Fruit fly (Drosophila melanogaster): ENCODE data around the gene CG43179.
A peak's percentile ranks its signal among the peaks of the same experiment; 100 is the strongest.

CG43179 gene

dm6 chr3R:14289958-14290835 is 34.3 kb downstream of the CG43179 start:
- peak; percentile 41 for TF ChIP-seq CG17801 (GFP tag; optimal IDR thresholded peaks at IDR 0.05; ENCODE audit: partially characterized antibody)

dm6 chr3R:14291431-14291830 is 35.5 kb downstream of the CG43179 start:
- TF ChIP-seq CG17801 (GFP tag; optimal IDR thresholded peaks at IDR 0.05; ENCODE audit: partially characterized antibody): peak; percentile 69

DNA sequence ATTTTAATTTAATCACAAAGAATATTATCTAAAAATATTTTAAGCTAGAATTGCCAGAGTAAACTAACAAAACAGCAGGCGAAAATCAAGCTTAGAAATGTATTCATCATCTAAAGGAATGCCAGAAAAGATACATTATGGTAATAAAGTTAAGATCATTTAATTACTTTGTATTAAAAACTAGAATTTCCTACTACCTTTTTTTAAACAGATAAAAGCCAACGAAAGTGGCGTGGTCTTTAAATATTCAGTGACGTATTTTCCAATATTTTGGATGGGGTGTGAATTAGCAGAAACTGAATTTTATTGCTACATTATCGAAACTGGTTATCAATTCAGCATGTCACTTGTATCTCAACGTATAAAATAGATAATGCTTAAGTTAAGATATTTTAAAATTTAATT is 36.4 kb downstream of the CG43179 start:
- TF ChIP-seq CG17801 (GFP tag; optimal IDR thresholded peaks at IDR 0.05; ENCODE audit: partially characterized antibody): no peak

- TF ChIP-seq CG17801 (GFP tag; optimal IDR thresholded peaks at IDR 0.05; ENCODE audit: partially characterized antibody): no peak
Measured at dm6 chr3R:14294397-14295018, 38.6 kb downstream of the CG43179 start.

DNA sequence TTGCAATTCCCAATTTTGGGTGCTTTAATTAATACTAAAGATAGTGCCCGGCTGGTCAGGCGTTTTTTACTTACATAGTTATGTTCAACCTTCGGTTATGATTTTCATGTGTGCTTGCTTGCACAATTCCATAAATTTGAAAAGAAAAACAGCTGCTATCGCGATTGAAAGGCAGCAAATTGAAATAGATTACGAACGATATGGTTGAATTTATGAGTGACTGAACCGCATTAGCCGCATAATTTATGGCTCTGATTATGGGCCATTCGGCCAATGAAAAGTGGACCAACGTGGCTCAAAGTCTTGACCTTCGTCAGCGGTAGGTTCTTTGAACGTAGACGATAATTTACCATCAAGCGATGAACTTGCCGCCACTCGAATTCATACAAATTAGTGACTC is 40.2 kb downstream of the CG43179 start:
- TF ChIP-seq CG17801 (GFP tag; optimal IDR thresholded peaks at IDR 0.05; ENCODE audit: partially characterized antibody): no peak

- no peak for TF ChIP-seq CG17801 (GFP tag; optimal IDR thresholded peaks at IDR 0.05; ENCODE audit: partially characterized antibody)
Measured at dm6 chr3R:14296700-14297099, 40.8 kb downstream of the CG43179 start.

DNA sequence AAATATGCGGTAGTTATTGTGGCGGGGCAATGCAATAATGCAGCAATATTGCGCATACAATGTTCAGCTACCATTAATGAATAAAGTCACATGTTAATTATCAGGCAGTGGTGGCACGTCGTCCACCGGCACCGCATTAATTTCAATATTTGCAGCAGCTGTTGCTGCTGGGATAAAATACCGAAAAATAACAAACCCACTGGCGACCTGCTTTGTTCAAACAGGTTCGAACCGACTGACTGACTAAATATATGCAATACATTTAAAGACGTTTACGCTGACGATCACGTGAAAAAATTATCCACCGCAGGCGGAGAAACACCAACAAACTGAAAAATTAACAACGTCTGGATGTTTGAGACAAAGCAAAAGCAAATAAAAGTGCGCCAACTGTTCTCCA is 41.6 kb downstream of the CG43179 start:
- no peak for TF ChIP-seq CG17801 (GFP tag; optimal IDR thresholded peaks at IDR 0.05; ENCODE audit: partially characterized antibody)

DNA sequence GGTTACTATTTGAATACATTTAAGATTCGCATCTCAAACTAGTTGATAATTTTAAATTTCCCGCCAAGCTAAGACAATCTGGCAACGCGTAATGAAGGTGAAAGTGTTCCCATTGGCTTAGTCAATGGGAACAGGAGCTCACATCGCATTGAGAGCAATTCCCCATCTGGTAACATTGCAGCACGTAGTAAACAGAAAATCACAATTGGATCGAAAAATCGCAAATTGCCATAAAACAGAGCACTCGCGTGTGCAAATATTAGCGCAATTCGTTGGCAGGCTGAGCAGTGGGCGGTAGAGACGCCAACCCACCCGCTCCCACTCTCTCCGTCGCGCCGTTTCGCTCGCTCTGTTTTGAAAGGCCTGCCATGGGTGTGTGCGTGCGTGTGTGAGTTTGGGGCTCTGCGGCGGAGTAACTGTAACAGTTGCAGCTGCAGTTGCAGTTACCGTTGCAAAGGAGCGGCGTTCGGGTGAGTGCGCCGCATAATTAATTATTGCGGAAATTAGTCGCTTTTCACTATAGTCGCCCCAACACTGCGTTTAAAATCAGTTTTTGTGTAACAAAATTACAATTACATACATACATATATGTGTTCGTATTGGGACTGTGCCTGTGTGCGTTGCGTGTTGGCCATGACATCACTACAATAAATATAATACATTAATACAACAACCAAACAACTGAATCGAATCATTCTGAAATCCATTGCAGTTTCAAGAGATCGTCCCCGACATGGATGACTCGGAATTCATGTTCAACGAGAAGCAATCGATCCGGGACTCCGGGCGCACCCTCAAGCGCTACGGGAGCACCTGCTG is 42.4 kb downstream of the CG43179 start:
- TF ChIP-seq CG17801 (GFP tag; optimal IDR thresholded peaks at IDR 0.05; ENCODE audit: partially characterized antibody): no peak

dm6 chr3R:14299891-14300290 is 44.0 kb downstream of the CG43179 start:
- no peak for TF ChIP-seq CG17801 (GFP tag; optimal IDR thresholded peaks at IDR 0.05; ENCODE audit: partially characterized antibody)

dm6 chr3R:14302128-14302527 is 46.2 kb downstream of the CG43179 start, which contains the start of gene IFT54:
TSS of gene IFT54 (plus strand) at chr3R:14302428.
- TF ChIP-seq CG17801 (GFP tag; optimal IDR thresholded peaks at IDR 0.05; ENCODE audit: partially characterized antibody): no peak

Measured in ovary, adult (tissue).